Fruit fly (Drosophila melanogaster) whole organism, embryonic: ENCODE measurements around the gene CG4914.

Experiments
- Antp ChIP-seq: fragments of 200-800 bp; sonication (Bioruptor generic); optimal IDR thresholded peaks from 3 replicates; lab custom pipeline; 2016; ENCODE audit warnings: missing biosample characterization, missing genetic modification characterization
- Bgb ChIP-seq: fragments of 200-800 bp; sonication (Bioruptor generic); IDR thresholded peaks from 2 replicates; pipeline ENCODE4 v1.3.6; 2022; ENCODE audit warnings: missing biosample characterization, missing genetic modification characterization; ENCODE audit not compliant: partially characterized antibody
- CG10462 ChIP-seq: fragments of 200-800 bp; sonication (Bioruptor generic); optimal IDR thresholded peaks from 2 replicates; lab custom pipeline; 2016; ENCODE audit warnings: missing biosample characterization, missing genetic modification characterization
- CG10543 ChIP-seq: fragments of 200-800 bp; sonication (Bioruptor generic); optimal IDR thresholded peaks from 3 replicates; lab custom pipeline; 2017; ENCODE audit warnings: missing biosample characterization, mild to moderate bottlenecking, missing genetic modification characterization, moderate library complexity
- CG10979 ChIP-seq: fragments of 200-800 bp; sonication (Bioruptor generic); optimal IDR thresholded peaks from 2 replicates; lab custom pipeline; 2018; ENCODE audit warnings: missing biosample characterization, mild to moderate bottlenecking, missing genetic modification characterization, moderate library complexity
- CG11456 ChIP-seq: fragments of 200-800 bp; sonication (Bioruptor generic); IDR thresholded peaks from 3 replicates; pipeline ENCODE4 v1.3.6; 2022; ENCODE audit warnings: missing biosample characterization, missing genetic modification characterization
- CG11723 ChIP-seq: fragments of 200-800 bp; sonication (Bioruptor generic); optimal IDR thresholded peaks from 2 replicates; lab custom pipeline; 2017; ENCODE audit warnings: missing biosample characterization, mild to moderate bottlenecking, missing genetic modification characterization
- CG1529 ChIP-seq: fragments of 200-800 bp; sonication (Bioruptor generic); optimal IDR thresholded peaks from 3 replicates; lab custom pipeline; 2018; ENCODE audit warnings: missing biosample characterization, missing genetic modification characterization
- CG15479 ChIP-seq: fragments of 200-800 bp; sonication (Bioruptor generic); optimal IDR thresholded peaks from 3 replicates; lab custom pipeline; 2019; ENCODE audit warnings: missing biosample characterization, mild to moderate bottlenecking, missing genetic modification characterization, moderate library complexity
- CG16779 ChIP-seq: fragments of 200-800 bp; sonication (Bioruptor generic); IDR thresholded peaks from 2 replicates; pipeline ENCODE4 v1.3.6; 2022; ENCODE audit warnings: missing biosample characterization, missing genetic modification characterization
- CG34224 ChIP-seq: fragments of 200-800 bp; sonication (Bioruptor generic); IDR thresholded peaks from 3 replicates; pipeline ENCODE4 v1.3.6; 2022; ENCODE audit warnings: missing biosample characterization, missing genetic modification characterization; ENCODE audit not compliant: partially characterized antibody
- CG43689 ChIP-seq: fragments of 200-800 bp; sonication (Bioruptor generic); IDR thresholded peaks from 2 replicates; pipeline ENCODE4 v1.3.6; 2022; ENCODE audit warnings: missing biosample characterization, missing genetic modification characterization
- CG4820 ChIP-seq: fragments of 200-800 bp; sonication (Bioruptor generic); optimal IDR thresholded peaks from 3 replicates; lab custom pipeline; 2016; ENCODE audit warnings: missing biosample characterization, missing genetic modification characterization
- CG5953 ChIP-seq: fragments of 200-800 bp; sonication (Bioruptor generic); IDR thresholded peaks from 2 replicates; pipeline ENCODE4 v1.3.6; 2022; ENCODE audit warnings: missing biosample characterization, missing genetic modification characterization
- CG6689 ChIP-seq: fragments of 200-800 bp; sonication (Bioruptor generic); IDR thresholded peaks from 2 replicates; pipeline ENCODE4 v1.3.6; 2022; ENCODE audit warnings: missing biosample characterization, missing genetic modification characterization
- CG7987 ChIP-seq: fragments of 200-800 bp; sonication (Bioruptor generic); optimal IDR thresholded peaks from 2 replicates; lab custom pipeline; 2018; ENCODE audit warnings: missing biosample characterization, mild to moderate bottlenecking, missing genetic modification characterization, moderate library complexity
- CG8944 ChIP-seq: fragments of 200-800 bp; sonication (Bioruptor generic); optimal IDR thresholded peaks from 3 replicates; lab custom pipeline; 2016; ENCODE audit warnings: missing biosample characterization, missing genetic modification characterization
- CG9876 ChIP-seq: fragments of 200-800 bp; sonication (Bioruptor generic); optimal IDR thresholded peaks from 2 replicates; lab custom pipeline; 2016; ENCODE audit warnings: missing biosample characterization, missing genetic modification characterization
- CG9932 ChIP-seq: fragments of 200-800 bp; sonication (Bioruptor generic); IDR thresholded peaks from 2 replicates; pipeline ENCODE4 v1.3.6; 2022; ENCODE audit warnings: missing biosample characterization, missing genetic modification characterization
- CTCF ChIP-seq: fragments of 200-800 bp; sonication (Bioruptor generic); optimal IDR thresholded peaks from 2 replicates; lab custom pipeline; 2017; ENCODE audit warnings: missing biosample characterization, mild to moderate bottlenecking, missing genetic modification characterization, moderate library complexity
- D19A ChIP-seq: fragments of 200-800 bp; optimal IDR thresholded peaks from 3 replicates; lab custom pipeline; 2019; ENCODE audit warnings: missing biosample characterization, mild to moderate bottlenecking, missing genetic modification characterization, moderate library complexity
- Dad ChIP-seq: fragments of 200-800 bp; sonication (Bioruptor generic); optimal IDR thresholded peaks from 3 replicates; lab custom pipeline; 2016; ENCODE audit warnings: missing biosample characterization, missing genetic modification characterization
- Dfd ChIP-seq, 2 experiments: fragments of >200 bp; optimal IDR thresholded peaks; 2 replicates each; lab custom pipeline; 2017; ENCODE audit warnings: missing biosample characterization in 2 of 2, missing genetic modification characterization in 2 of 2
- Dref ChIP-seq: fragments of 200-800 bp; sonication (Bioruptor generic); IDR thresholded peaks from 2 replicates; pipeline ENCODE4 v1.3.6; 2022; ENCODE audit warnings: missing biosample characterization, missing genetic modification characterization
- ERR ChIP-seq: fragments of 200-800 bp; sonication (Bioruptor generic); optimal IDR thresholded peaks from 2 replicates; lab custom pipeline; 2016; ENCODE audit warnings: missing biosample characterization, missing genetic modification characterization
- Elba2 ChIP-seq: fragments of 200-800 bp; sonication (Bioruptor generic); optimal IDR thresholded peaks from 3 replicates; lab custom pipeline; 2016; ENCODE audit warnings: missing biosample characterization, missing genetic modification characterization
- Ets65A ChIP-seq: fragments of 200-800 bp; sonication (Bioruptor generic); peaks from one replicate; lab custom pipeline; 2016; ENCODE audit warnings: missing biosample characterization, missing genetic modification characterization
- GATAe ChIP-seq: fragments of 200-800 bp; sonication (Bioruptor generic); conservative IDR thresholded peaks from 2 replicates; pipeline ENCODE4 v1.3.6; 2022; ENCODE audit warnings: missing biosample characterization, missing genetic modification characterization
- H15 ChIP-seq: fragments of 200-800 bp; sonication (Bioruptor generic); IDR thresholded peaks from 3 replicates; pipeline ENCODE4 v1.3.6; 2022; ENCODE audit warnings: missing biosample characterization, missing genetic modification characterization
- Lpt ChIP-seq: fragments of >200 bp; optimal IDR thresholded peaks from 2 replicates; lab custom pipeline; 2018; ENCODE audit warnings: missing biosample characterization, missing genetic modification characterization
- Med ChIP-seq: fragments of 200-800 bp; sonication (Bioruptor generic); peaks from one replicate; lab custom pipeline; 2016; ENCODE audit warnings: missing biosample characterization, missing genetic modification characterization, mild to moderate bottlenecking, inconsistent platforms, moderate library complexity
- Nf-YA ChIP-seq: fragments of 200-800 bp; sonication (Bioruptor generic); IDR thresholded peaks from 2 replicates; pipeline ENCODE4 v1.3.6; 2022; ENCODE audit warnings: missing biosample characterization, missing genetic modification characterization
- Nf-YB ChIP-seq: fragments of 200-800 bp; sonication (Bioruptor generic); optimal IDR thresholded peaks from 3 replicates; lab custom pipeline; 2019; ENCODE audit warnings: missing biosample characterization, mild to moderate bottlenecking, missing genetic modification characterization, moderate library complexity
- Oli ChIP-seq: fragments of 200-800 bp; sonication (Bioruptor generic); optimal IDR thresholded peaks from 2 replicates; lab custom pipeline; 2018; ENCODE audit warnings: missing biosample characterization, mild to moderate bottlenecking, missing genetic modification characterization, moderate library complexity
- PHDP ChIP-seq: fragments of 200-800 bp; sonication (Bioruptor generic); optimal IDR thresholded peaks from 3 replicates; lab custom pipeline; 2018; ENCODE audit warnings: missing biosample characterization, mild to moderate bottlenecking, missing genetic modification characterization, moderate library complexity
- Taf1 ChIP-seq: fragments of 200-800 bp; sonication (Bioruptor generic); IDR thresholded peaks from 2 replicates; pipeline ENCODE4 v1.3.6; 2022; ENCODE audit warnings: missing biosample characterization, missing genetic modification characterization
- ato ChIP-seq: fragments of 200-800 bp; sonication (Bioruptor generic); IDR thresholded peaks from 2 replicates; pipeline ENCODE4 v1.3.6; 2022; ENCODE audit warnings: missing biosample characterization, missing genetic modification characterization; ENCODE audit not compliant: partially characterized antibody
- crc ChIP-seq: fragments of 200-800 bp; sonication (Bioruptor generic); optimal IDR thresholded peaks from 2 replicates; lab custom pipeline; 2016; ENCODE audit warnings: missing biosample characterization, missing genetic modification characterization
- fd96Cb ChIP-seq: fragments of 200-800 bp; sonication (Bioruptor generic); optimal IDR thresholded peaks from 2 replicates; lab custom pipeline; 2018; ENCODE audit warnings: missing biosample characterization, mild to moderate bottlenecking, missing genetic modification characterization, moderate library complexity
- gcm2 ChIP-seq: fragments of 200-800 bp; sonication (Bioruptor generic); optimal IDR thresholded peaks from 2 replicates; lab custom pipeline; 2016; ENCODE audit warnings: missing biosample characterization, missing genetic modification characterization
- gem ChIP-seq: fragments of 200-800 bp; sonication (Bioruptor generic); optimal IDR thresholded peaks from 2 replicates; lab custom pipeline; 2019; ENCODE audit warnings: missing biosample characterization, mild to moderate bottlenecking, missing genetic modification characterization, moderate library complexity
- hkb ChIP-seq, 2 experiments: fragments of 200-800 bp in 1 of 2; fragments of >200 bp in 1 of 2; sonication (Bioruptor generic) in 1 of 2; IDR thresholded peaks in 1 of 2; optimal IDR thresholded peaks in 1 of 2; 2 replicates each; pipeline versions ENCODE4 v1.3.6 to Lab custom; 2017 to 2022; ENCODE audit warnings: missing biosample characterization in 1 of 2, missing genetic modification characterization in 1 of 2
- otp ChIP-seq: fragments of 200-800 bp; sonication (Bioruptor generic); IDR thresholded peaks from 3 replicates; pipeline ENCODE4, ENCODE4 v1.3.6; 2022; ENCODE audit warnings: missing biosample characterization, missing genetic modification characterization
- p53 ChIP-seq: fragments of 200-800 bp; sonication (Bioruptor generic); optimal IDR thresholded peaks from 2 replicates; lab custom pipeline; 2016; ENCODE audit warnings: missing biosample characterization, missing genetic modification characterization
- ro ChIP-seq: fragments of 200-800 bp; sonication (Bioruptor generic); IDR thresholded peaks from 2 replicates; pipeline ENCODE4 v1.3.6; 2022; ENCODE audit warnings: missing biosample characterization, missing genetic modification characterization
- sens ChIP-seq: fragments of 200-800 bp; sonication (Bioruptor generic); peaks from one replicate; lab custom pipeline; 2016; ENCODE audit warnings: missing biosample characterization, missing genetic modification characterization
- sens-2 ChIP-seq: fragments of 200-800 bp; sonication (Bioruptor generic); IDR thresholded peaks from 2 replicates; pipeline ENCODE4 v1.3.6; 2022; ENCODE audit warnings: missing biosample characterization, missing genetic modification characterization
- sisA ChIP-seq: fragments of 200-800 bp; sonication (Bioruptor generic); IDR thresholded peaks from 2 replicates; pipeline ENCODE4 v1.3.6; 2022; ENCODE audit warnings: missing biosample characterization, missing genetic modification characterization
- sna ChIP-seq: fragments of 200-800 bp; sonication (Bioruptor generic); IDR thresholded peaks from 2 replicates; pipeline ENCODE4 v1.3.6; 2022; ENCODE audit warnings: missing biosample characterization, missing genetic modification characterization; ENCODE audit not compliant: partially characterized antibody
- tin ChIP-seq: fragments of 200-800 bp; sonication (Bioruptor generic); optimal IDR thresholded peaks from 3 replicates; lab custom pipeline; 2016; ENCODE audit warnings: missing biosample characterization, missing genetic modification characterization
- trh ChIP-seq: fragments of 200-800 bp; sonication (Bioruptor generic); optimal IDR thresholded peaks from 2 replicates; lab custom pipeline; 2016; ENCODE audit warnings: missing biosample characterization, missing genetic modification characterization
- zfh1 ChIP-seq: fragments of 200-800 bp; sonication (Bioruptor generic); IDR thresholded peaks from 3 replicates; pipeline ENCODE4 v1.3.6; 2022; ENCODE audit warnings: missing biosample characterization, missing genetic modification characterization

Gene CG4914

dm6 chr3L:14673740-14674463 lies 4.0 kb downstream of the CG4914 start (continued):
- TF ChIP-seq CG4820 (GFP tag; lab: Kevin White, UChicago) (no peak), Med (GFP tag; lab: Kevin White, UChicago) (peak; percentile 78), CTCF (GFP tag; lab: Kevin White, UChicago) (peak; percentile 66), gcm2 (no peak), ERR (GFP tag; lab: Kevin White, UChicago) (no peak), CG7987 (GFP tag; lab: Kevin White, UChicago) (no peak), sens-2 (GFP tag; lab: Robert Waterston, UW) (no peak), CG5953 (GFP tag; lab: Robert Waterston, UW) (no peak), CG9876 (GFP tag; lab: Kevin White, UChicago) (no peak), Nf-YB (GFP tag; lab: Kevin White, UChicago) (no peak), CG10979 (tag; lab: Kevin White, UChicago) (no peak), Lpt (GFP tag; lab: Kevin White, UChicago) (no peak), sisA (GFP tag; lab: Robert Waterston, UW) (no peak), CG10462 (no peak), CG34224 (GFP tag; lab: Robert Waterston, UW) (peak; percentile 26; the same call in 1 of the 3 replicates), Taf1 (no peak), ato (GFP tag; lab: Robert Waterston, UW) (peak; percentile 87), gem (no peak), CG1529 (GFP tag; lab: Kevin White, UChicago) (no peak), otp (GFP tag; lab: Robert Waterston, UW) (no peak), Dad (GFP tag; lab: Kevin White, UChicago) (no peak), Bgb (GFP tag; lab: Robert Waterston, UW) (peak; percentile 87), Dref (GFP tag; lab: Robert Waterston, UW) (no peak), Oli (tag; lab: Kevin White, UChicago) (no peak), D19A (tag; lab: Kevin White, UChicago) (no peak), tin (GFP tag; lab: Kevin White, UChicago) (no peak), H15 (GFP tag; lab: Robert Waterston, UW) (no peak), Elba2 (GFP tag; lab: Kevin White, UChicago) (no peak), Dfd (GFP tag; optimal IDR thresholded peaks at IDR 0.05; lab: Kevin White, UChicago) (peak in 1 of 2 experiments; percentile 95), CG11723 (GFP tag; lab: Kevin White, UChicago) (no peak), CG10543 (GFP tag; lab: Kevin White, UChicago) (no peak), CG16779 (GFP tag; lab: Robert Waterston, UW) (no peak), CG11456 (no peak), ro (GFP tag; lab: Robert Waterston, UW) (no peak), trh (GFP tag; lab: Kevin White, UChicago) (no peak), sna (GFP tag; lab: Robert Waterston, UW) (peak; percentile 46; the same call in 1 of the 2 replicates), p53 (GFP tag; lab: Kevin White, UChicago) (no peak), CG43689 (GFP tag; lab: Robert Waterston, UW) (no peak), Ets65A (no peak), hkb (optimal IDR thresholded peaks at IDR 0.05; lab: Kevin White, UChicago) (no peak), hkb (GFP tag; IDR thresholded peaks at IDR 0.05; lab: Robert Waterston, UW) (no peak), PHDP (tag; lab: Kevin White, UChicago) (no peak), zfh1 (no peak), CG6689 (GFP tag; lab: Robert Waterston, UW) (no peak), GATAe (GFP tag; lab: Robert Waterston, UW) (no peak), fd96Cb (tag; lab: Kevin White, UChicago) (no peak), crc (GFP tag; lab: Kevin White, UChicago) (no peak), CG15479 (GFP tag; lab: Kevin White, UChicago) (no peak), CG9932 (GFP tag; lab: Robert Waterston, UW) (no peak), sens (GFP tag; lab: Kevin White, UChicago) (peak; percentile 82), CG8944 (no peak), Antp (no peak), Nf-YA (no peak)
